Fruit fly (Drosophila melanogaster) whole organism, embryonic: ENCODE measurements around the gene yps.
A peak's percentile ranks its signal among the peaks of the same experiment; 100 is the strongest.

Experiments
- Abd-B ChIP-seq: fragments of 200-800 bp; sonication (Bioruptor generic); optimal IDR thresholded peaks from 2 replicates; lab custom pipeline; 2018; ENCODE audit warnings: missing biosample characterization, mild to moderate bottlenecking, missing genetic modification characterization, moderate library complexity
- B-H1 ChIP-seq: fragments of 200-800 bp; sonication (Bioruptor generic); IDR thresholded peaks from 3 replicates; pipeline ENCODE4 v1.3.6; 2022; ENCODE audit warnings: missing biosample characterization, missing genetic modification characterization
- CG11504 ChIP-seq: fragments of 200-800 bp; sonication (Bioruptor generic); optimal IDR thresholded peaks from 3 replicates; lab custom pipeline; 2019; ENCODE audit warnings: missing biosample characterization, mild to moderate bottlenecking, missing genetic modification characterization, moderate library complexity
- CG11695 ChIP-seq: fragments of 200-800 bp; sonication (Bioruptor generic); IDR thresholded peaks from 3 replicates; pipeline ENCODE4 v1.3.6; 2022; ENCODE audit warnings: missing biosample characterization, missing genetic modification characterization
- CG1233 ChIP-seq: fragments of 200-800 bp; sonication (Bioruptor generic); optimal IDR thresholded peaks from 4 replicates; lab custom pipeline; 2018; ENCODE audit warnings: missing biosample characterization, mild to moderate bottlenecking, missing genetic modification characterization
- CG15269 ChIP-seq: fragments of 200-800 bp; sonication (Bioruptor generic); optimal IDR thresholded peaks from 2 replicates; lab custom pipeline; 2018; ENCODE audit warnings: missing biosample characterization, mild to moderate bottlenecking, missing genetic modification characterization, moderate library complexity
- CG1602 ChIP-seq: fragments of 200-800 bp; sonication (Bioruptor generic); optimal IDR thresholded peaks from 3 replicates; lab custom pipeline; 2016; ENCODE audit warnings: missing biosample characterization, missing genetic modification characterization
- CG16815 ChIP-seq: fragments of 200-800 bp; sonication (Bioruptor generic); optimal IDR thresholded peaks from 3 replicates; lab custom pipeline; 2017; ENCODE audit warnings: missing biosample characterization, mild to moderate bottlenecking, missing genetic modification characterization
- CG17568 ChIP-seq: fragments of 200-800 bp; sonication (Bioruptor generic); optimal IDR thresholded peaks from 2 replicates; lab custom pipeline; 2018; ENCODE audit warnings: missing biosample characterization, mild to moderate bottlenecking, missing genetic modification characterization, moderate library complexity
- CG17829 ChIP-seq: fragments of 200-800 bp; optimal IDR thresholded peaks from 2 replicates; lab custom pipeline; 2019; ENCODE audit warnings: missing biosample characterization, mild to moderate bottlenecking, missing genetic modification characterization, moderate library complexity
- CG18262 ChIP-seq: fragments of 200-800 bp; optimal IDR thresholded peaks from 3 replicates; lab custom pipeline; 2019; ENCODE audit warnings: missing biosample characterization, mild to moderate bottlenecking, missing genetic modification characterization, moderate library complexity
- CG2116 ChIP-seq: fragments of 200-800 bp; sonication (Bioruptor generic); optimal IDR thresholded peaks from 3 replicates; lab custom pipeline; 2018; ENCODE audit warnings: missing biosample characterization, mild to moderate bottlenecking, missing genetic modification characterization
- CG3726 ChIP-seq: fragments of 200-800 bp; sonication (Bioruptor generic); IDR thresholded peaks from 3 replicates; pipeline ENCODE4, ENCODE4 v1.3.6; 2022; ENCODE audit warnings: missing biosample characterization, missing genetic modification characterization
- CG3995 ChIP-seq: fragments of 200-800 bp; sonication (Bioruptor generic); optimal IDR thresholded peaks from 3 replicates; lab custom pipeline; 2016; ENCODE audit warnings: missing biosample characterization, missing genetic modification characterization
- CG4617 ChIP-seq: fragments of 200-800 bp; sonication (Bioruptor generic); optimal IDR thresholded peaks from 3 replicates; lab custom pipeline; 2016; ENCODE audit warnings: missing biosample characterization, missing genetic modification characterization, borderline replicate concordance
- CG6175 ChIP-seq: fragments of 200-800 bp; sonication (Bioruptor generic); IDR thresholded peaks from 3 replicates; pipeline ENCODE4 v1.3.6; 2022; ENCODE audit warnings: missing biosample characterization, missing genetic modification characterization
- CG6272 ChIP-seq: fragments of 200-800 bp; sonication (Bioruptor generic); IDR thresholded peaks from 2 replicates; pipeline ENCODE4 v1.3.6; 2022; ENCODE audit warnings: missing biosample characterization, missing genetic modification characterization
- CG6813 ChIP-seq: fragments of 200-800 bp; sonication (Bioruptor generic); optimal IDR thresholded peaks from 2 replicates; lab custom pipeline; 2017; ENCODE audit warnings: missing biosample characterization, missing genetic modification characterization, mild to moderate bottlenecking, moderate library complexity, missing genetic modification reagents
- CG7928 ChIP-seq: fragments of 200-800 bp; sonication (Bioruptor generic); optimal IDR thresholded peaks from 2 replicates; lab custom pipeline; 2017; ENCODE audit warnings: missing biosample characterization, mild to moderate bottlenecking, missing genetic modification characterization
- CG8290 ChIP-seq, 3 experiments: fragments of 200-800 bp; sonication (Bioruptor generic); optimal IDR thresholded peaks; 2 replicates each; lab custom pipeline; 2016 to 2019; ENCODE audit warnings: missing biosample characterization in 3 of 3, missing genetic modification characterization in 3 of 3, mild to moderate bottlenecking in 2 of 3, moderate library complexity in 1 of 3
- CG8388 ChIP-seq: fragments of 200-800 bp; sonication (Bioruptor generic); optimal IDR thresholded peaks from 2 replicates; lab custom pipeline; 2019; ENCODE audit warnings: missing biosample characterization, mild to moderate bottlenecking, missing genetic modification characterization, moderate library complexity
- CG9609 ChIP-seq: fragments of 200-800 bp; sonication (Bioruptor generic); optimal IDR thresholded peaks from 3 replicates; lab custom pipeline; 2016; ENCODE audit warnings: missing biosample characterization, missing genetic modification characterization
- CTCF ChIP-seq: fragments of 200-800 bp; sonication (Bioruptor generic); optimal IDR thresholded peaks from 2 replicates; lab custom pipeline; 2017; ENCODE audit warnings: missing biosample characterization, mild to moderate bottlenecking, missing genetic modification characterization, moderate library complexity
- Camta ChIP-seq: fragments of 200-800 bp; sonication (Bioruptor generic); optimal IDR thresholded peaks from 2 replicates; lab custom pipeline; 2016; ENCODE audit warnings: missing biosample characterization, missing genetic modification characterization
- CrebB ChIP-seq: fragments of 200-800 bp; sonication (Bioruptor generic); optimal IDR thresholded peaks from 3 replicates; lab custom pipeline; 2018; ENCODE audit warnings: missing biosample characterization, mild to moderate bottlenecking, missing genetic modification characterization
- Doc3 ChIP-seq: fragments of 200-800 bp; sonication (Bioruptor generic); IDR thresholded peaks from 3 replicates; pipeline ENCODE4 v1.3.6; 2022; ENCODE audit warnings: missing biosample characterization, missing genetic modification characterization; ENCODE audit not compliant: partially characterized antibody
- H15 ChIP-seq: fragments of 200-800 bp; sonication (Bioruptor generic); IDR thresholded peaks from 3 replicates; pipeline ENCODE4 v1.3.6; 2022; ENCODE audit warnings: missing biosample characterization, missing genetic modification characterization
- H2.0 ChIP-seq: fragments of 200-800 bp; sonication (Bioruptor generic); IDR thresholded peaks from 2 replicates; pipeline ENCODE4 v1.3.6; 2022; ENCODE audit warnings: missing biosample characterization, missing genetic modification characterization
- Kr ChIP-seq: fragments of 200-800 bp; sonication (Bioruptor generic); optimal IDR thresholded peaks from 2 replicates; lab custom pipeline; 2017; ENCODE audit warnings: missing biosample characterization, mild to moderate bottlenecking, missing genetic modification characterization
- Mrtf ChIP-seq: fragments of 200-800 bp; sonication (Bioruptor generic); IDR thresholded peaks from 3 replicates; pipeline ENCODE4 v1.3.6; 2022; ENCODE audit warnings: missing biosample characterization, missing genetic modification characterization
- Oli ChIP-seq: fragments of 200-800 bp; sonication (Bioruptor generic); optimal IDR thresholded peaks from 2 replicates; lab custom pipeline; 2018; ENCODE audit warnings: missing biosample characterization, mild to moderate bottlenecking, missing genetic modification characterization, moderate library complexity
- Rx ChIP-seq: fragments of 200-800 bp; sonication (Bioruptor generic); IDR thresholded peaks from 2 replicates; pipeline ENCODE4 v1.3.6; 2022; ENCODE audit warnings: missing biosample characterization, missing genetic modification characterization
- Taf1 ChIP-seq: fragments of 200-800 bp; sonication (Bioruptor generic); IDR thresholded peaks from 2 replicates; pipeline ENCODE4 v1.3.6; 2022; ENCODE audit warnings: missing biosample characterization, missing genetic modification characterization
- bcd ChIP-seq: fragments of 200-800 bp; sonication (Bioruptor generic); optimal IDR thresholded peaks from 2 replicates; lab custom pipeline; 2017; ENCODE audit warnings: missing biosample characterization, mild to moderate bottlenecking, missing genetic modification characterization
- br ChIP-seq: fragments of >200 bp; optimal IDR thresholded peaks from 2 replicates; lab custom pipeline; 2017
- btn ChIP-seq: fragments of 200-800 bp; sonication (Bioruptor generic); optimal IDR thresholded peaks from 2 replicates; lab custom pipeline; 2016; ENCODE audit warnings: missing biosample characterization, missing genetic modification characterization
- chinmo ChIP-seq: fragments of 200-800 bp; sonication (Bioruptor generic); IDR thresholded peaks from 4 replicates; pipeline ENCODE4 v1.3.6; 2022; ENCODE audit warnings: missing biosample characterization, missing genetic modification characterization; ENCODE audit not compliant: partially characterized antibody
- chm ChIP-seq: fragments of 200-800 bp; sonication (Bioruptor generic); IDR thresholded peaks from 2 replicates; pipeline ENCODE4 v1.3.6; 2022; ENCODE audit warnings: missing biosample characterization, missing genetic modification characterization
- dmrt99B ChIP-seq: fragments of 200-800 bp; sonication (Bioruptor generic); optimal IDR thresholded peaks from 2 replicates; lab custom pipeline; 2018; ENCODE audit warnings: missing biosample characterization, mild to moderate bottlenecking, missing genetic modification characterization, moderate library complexity
- exex ChIP-seq: fragments of 200-800 bp; sonication (Bioruptor generic); optimal IDR thresholded peaks from 4 replicates; lab custom pipeline; 2018; ENCODE audit warnings: missing biosample characterization, mild to moderate bottlenecking, missing genetic modification characterization, moderate library complexity
- gce ChIP-seq: fragments of 200-800 bp; sonication (Bioruptor generic); IDR thresholded peaks from 3 replicates; pipeline ENCODE4 v1.3.6; 2022; ENCODE audit warnings: missing biosample characterization, missing genetic modification characterization
- her ChIP-seq: fragments of 200-800 bp; sonication (Bioruptor generic); optimal IDR thresholded peaks from 2 replicates; lab custom pipeline; 2016; ENCODE audit warnings: missing biosample characterization, missing genetic modification characterization
- hkb ChIP-seq, 2 experiments: fragments of 200-800 bp in 1 of 2; fragments of >200 bp in 1 of 2; sonication (Bioruptor generic) in 1 of 2; IDR thresholded peaks in 1 of 2; optimal IDR thresholded peaks in 1 of 2; 2 replicates each; pipeline versions ENCODE4 v1.3.6 to Lab custom; 2017 to 2022; ENCODE audit warnings: missing biosample characterization in 1 of 2, missing genetic modification characterization in 1 of 2
- jumu ChIP-seq: fragments of 200-800 bp; sonication (Bioruptor generic); optimal IDR thresholded peaks from 3 replicates; lab custom pipeline; 2016; ENCODE audit warnings: missing biosample characterization, missing genetic modification characterization
- oc ChIP-seq: fragments of 200-800 bp; sonication (Bioruptor generic); optimal IDR thresholded peaks from 2 replicates; lab custom pipeline; 2018; ENCODE audit warnings: missing biosample characterization, mild to moderate bottlenecking, missing genetic modification characterization, moderate library complexity
- onecut ChIP-seq: fragments of 200-800 bp; sonication (Bioruptor generic); IDR thresholded peaks from 2 replicates; pipeline ENCODE4 v1.3.6; 2022; ENCODE audit warnings: missing biosample characterization, missing genetic modification characterization
- slou ChIP-seq: fragments of 200-800 bp; sonication (Bioruptor generic); optimal IDR thresholded peaks from 3 replicates; lab custom pipeline; 2016; ENCODE audit warnings: missing biosample characterization, missing genetic modification characterization
- ssp ChIP-seq: fragments of 200-800 bp; sonication (Bioruptor generic); IDR thresholded peaks from 2 replicates; pipeline ENCODE4 v1.3.6; 2022; ENCODE audit warnings: missing biosample characterization, missing genetic modification characterization
- toy ChIP-seq: fragments of 200-800 bp; sonication (Bioruptor generic); IDR thresholded peaks from 2 replicates; pipeline ENCODE4 v1.3.6; 2022; ENCODE audit warnings: missing biosample characterization, missing genetic modification characterization
- tx ChIP-seq: fragments of 200-800 bp; sonication (Bioruptor generic); optimal IDR thresholded peaks from 2 replicates; lab custom pipeline; 2016; ENCODE audit warnings: missing biosample characterization, missing genetic modification characterization
- z ChIP-seq: fragments of 200-800 bp; sonication (Bioruptor generic); IDR thresholded peaks from 3 replicates; pipeline ENCODE4 v1.3.6; 2022; ENCODE audit warnings: missing biosample characterization, missing genetic modification characterization
- zfh2 ChIP-seq: fragments of 200-800 bp; sonication (Bioruptor generic); optimal IDR thresholded peaks from 2 replicates; lab custom pipeline; 2016; ENCODE audit warnings: missing biosample characterization, missing genetic modification characterization

yps gene

dm6 chr3L:12136630-12137029 lies 11.7 kb upstream of the yps start, which contains the start of the genes CG5645 and Atg12 (continued):
- TF ChIP-seq chm (GFP tag; lab: Robert Waterston, UW) = no peak
- no peak for TF ChIP-seq CG17568
- peak; percentile 46 for TF ChIP-seq CG15269 (tag; lab: Kevin White, UChicago)
- TF ChIP-seq CG8290 (GFP tag; optimal IDR thresholded peaks at IDR 0.05; lab: Kevin White, UChicago) = no peak
- no peak for TF ChIP-seq CG8290 (tag; optimal IDR thresholded peaks at IDR 0.05; lab: Kevin White, UChicago)
- no peak for TF ChIP-seq btn
- peak; percentile 51 for TF ChIP-seq dmrt99B
- TF ChIP-seq chinmo = no peak
- TF ChIP-seq CG11695 (GFP tag; lab: Robert Waterston, UW) = peak; percentile 41; the same call in 1 of the 3 replicates
- TF ChIP-seq oc = no peak
- TF ChIP-seq CG7928 (GFP tag; lab: Kevin White, UChicago) = no peak
- TF ChIP-seq zfh2 (GFP tag; lab: Kevin White, UChicago) = peak; percentile 21
- peak; percentile 55 for TF ChIP-seq ssp (GFP tag; lab: Robert Waterston, UW)
- peak; percentile 64 for TF ChIP-seq CG8388 (GFP tag; lab: Kevin White, UChicago)
- TF ChIP-seq Doc3 = peak; percentile 88
- no peak for TF ChIP-seq CG3726 (GFP tag; lab: Robert Waterston, UW)
- TF ChIP-seq bcd (GFP tag; lab: Kevin White, UChicago) = peak; percentile 39
- TF ChIP-seq CG4617 = peak; percentile 81
- no peak for TF ChIP-seq Camta (GFP tag; lab: Kevin White, UChicago)
- TF ChIP-seq gce = no peak
- peak; percentile 63 for TF ChIP-seq CG18262 (tag; lab: Kevin White, UChicago)
- no peak for TF ChIP-seq toy (GFP tag; lab: Robert Waterston, UW)
- no peak for TF ChIP-seq br
- no peak for TF ChIP-seq Kr (GFP tag; lab: Kevin White, UChicago)
- no peak for TF ChIP-seq CG16815 (GFP tag; lab: Kevin White, UChicago)
- TF ChIP-seq onecut (GFP tag; lab: Robert Waterston, UW) = no peak
- TF ChIP-seq tx (GFP tag; lab: Kevin White, UChicago) = no peak
- TF ChIP-seq CG1233 (GFP tag; lab: Kevin White, UChicago) = no peak
- no peak for TF ChIP-seq her (GFP tag; lab: Kevin White, UChicago)
- TF ChIP-seq slou = peak; percentile 56
- TF ChIP-seq CG9609 (GFP tag; lab: Kevin White, UChicago) = no peak
- TF ChIP-seq CG6813 (GFP tag; lab: Kevin White, UChicago) = no peak
- TF ChIP-seq CG2116 (GFP tag; lab: Kevin White, UChicago) = peak; percentile 78
- TF ChIP-seq Taf1 = peak; percentile 11; the same call in 1 of the 2 replicates
- no peak for TF ChIP-seq Rx (GFP tag; lab: Robert Waterston, UW)
- TF ChIP-seq CrebB (tag; lab: Kevin White, UChicago) = peak; percentile 4
- peak; percentile 81 for TF ChIP-seq CG3995
- TF ChIP-seq CTCF (GFP tag; lab: Kevin White, UChicago) = no peak
- no peak for TF ChIP-seq CG6175
- peak; percentile 70 for TF ChIP-seq Abd-B (GFP tag; lab: Kevin White, UChicago)
- no peak; the same call in 2 of the 3 replicates for TF ChIP-seq H15 (GFP tag; lab: Robert Waterston, UW)
- peak; percentile 85 for TF ChIP-seq CG17829 (tag; lab: Kevin White, UChicago)
- no peak for TF ChIP-seq Oli (tag; lab: Kevin White, UChicago)
- peak; percentile 34 for TF ChIP-seq CG11504 (tag; lab: Kevin White, UChicago)
- TF ChIP-seq hkb (optimal IDR thresholded peaks at IDR 0.05; lab: Kevin White, UChicago) = no peak
- peak; percentile 61; the same call in 1 of the 2 replicates for TF ChIP-seq hkb (GFP tag; IDR thresholded peaks at IDR 0.05; lab: Robert Waterston, UW)
- TF ChIP-seq jumu = no peak
- no peak for TF ChIP-seq Mrtf (GFP tag; lab: Robert Waterston, UW)
- no peak for TF ChIP-seq CG6272 (GFP tag; lab: Robert Waterston, UW)
- TF ChIP-seq z = no peak
- TF ChIP-seq B-H1 = no peak
- TF ChIP-seq CG1602 = peak; percentile 5
- TF ChIP-seq exex (tag; lab: Kevin White, UChicago) = peak; percentile 63
- TF ChIP-seq H2.0 (GFP tag; lab: Robert Waterston, UW) = no peak
